Fruit fly (Drosophila melanogaster) whole organism, embryonic: ENCODE measurements around the gene Tsf2.

Experiments
- Bdp1 ChIP-seq: fragments of 200-800 bp; sonication (Bioruptor generic); optimal IDR thresholded peaks from 3 replicates; lab custom pipeline; 2016; ENCODE audit warnings: missing biosample characterization, missing genetic modification characterization
- CG1024 ChIP-seq: fragments of 200-800 bp; sonication (Bioruptor generic); IDR thresholded peaks from 2 replicates; pipeline ENCODE4 v1.3.6; 2022; ENCODE audit warnings: missing biosample characterization, missing genetic modification characterization
- CG11560 ChIP-seq: fragments of 200-800 bp; sonication (Bioruptor generic); IDR thresholded peaks from 3 replicates; pipeline ENCODE4 v1.3.6; 2022; ENCODE audit warnings: missing biosample characterization, missing genetic modification characterization
- CG11723 ChIP-seq: fragments of 200-800 bp; sonication (Bioruptor generic); optimal IDR thresholded peaks from 2 replicates; lab custom pipeline; 2017; ENCODE audit warnings: missing biosample characterization, mild to moderate bottlenecking, missing genetic modification characterization
- CG13894 ChIP-seq: fragments of 200-800 bp; sonication (Bioruptor generic); optimal IDR thresholded peaks from 3 replicates; lab custom pipeline; 2018; ENCODE audit warnings: missing biosample characterization, mild to moderate bottlenecking, missing genetic modification characterization, moderate library complexity
- CG1647 ChIP-seq: fragments of 200-800 bp; sonication (Bioruptor generic); optimal IDR thresholded peaks from 3 replicates; lab custom pipeline; 2016; ENCODE audit warnings: missing biosample characterization, missing genetic modification characterization
- CG17912 ChIP-seq: fragments of 200-800 bp; sonication (Bioruptor generic); optimal IDR thresholded peaks from 2 replicates; lab custom pipeline; 2018; ENCODE audit warnings: missing biosample characterization, mild to moderate bottlenecking, missing genetic modification characterization
- CG1832 ChIP-seq: fragments of 200-800 bp; sonication (Bioruptor generic); optimal IDR thresholded peaks from 2 replicates; lab custom pipeline; 2017; ENCODE audit warnings: missing biosample characterization, mild to moderate bottlenecking, missing genetic modification characterization, inconsistent platforms
- CG2202 ChIP-seq: fragments of 200-800 bp; sonication (Bioruptor generic); optimal IDR thresholded peaks from 2 replicates; lab custom pipeline; 2018; ENCODE audit warnings: missing biosample characterization, mild to moderate bottlenecking, missing genetic modification characterization
- CG32772 ChIP-seq: fragments of 200-800 bp; sonication (Bioruptor generic); IDR thresholded peaks from 2 replicates; pipeline ENCODE4 v1.3.6; 2022; ENCODE audit warnings: missing biosample characterization, missing genetic modification characterization
- CG3407 ChIP-seq: fragments of 200-800 bp; sonication (Bioruptor generic); optimal IDR thresholded peaks from 2 replicates; lab custom pipeline; 2018; ENCODE audit warnings: missing biosample characterization, mild to moderate bottlenecking, missing genetic modification characterization
- CG3726 ChIP-seq: fragments of 200-800 bp; sonication (Bioruptor generic); IDR thresholded peaks from 3 replicates; pipeline ENCODE4, ENCODE4 v1.3.6; 2022; ENCODE audit warnings: missing biosample characterization, missing genetic modification characterization
- CG4282 ChIP-seq: fragments of 200-800 bp; sonication (Bioruptor generic); optimal IDR thresholded peaks from 2 replicates; lab custom pipeline; 2016; ENCODE audit warnings: missing biosample characterization, missing genetic modification characterization
- CG4360 ChIP-seq: fragments of 200-800 bp; sonication (Bioruptor generic); IDR thresholded peaks from 2 replicates; pipeline ENCODE4 v1.3.6; 2022; ENCODE audit warnings: missing biosample characterization, missing genetic modification characterization
- CG43689 ChIP-seq: fragments of 200-800 bp; sonication (Bioruptor generic); IDR thresholded peaks from 2 replicates; pipeline ENCODE4 v1.3.6; 2022; ENCODE audit warnings: missing biosample characterization, missing genetic modification characterization
- CG6175 ChIP-seq: fragments of 200-800 bp; sonication (Bioruptor generic); IDR thresholded peaks from 3 replicates; pipeline ENCODE4 v1.3.6; 2022; ENCODE audit warnings: missing biosample characterization, missing genetic modification characterization
- CG8281 ChIP-seq: fragments of 200-800 bp; sonication (Bioruptor generic); optimal IDR thresholded peaks from 2 replicates; lab custom pipeline; 2018; ENCODE audit warnings: missing biosample characterization, mild to moderate bottlenecking, missing genetic modification characterization, moderate library complexity
- CkIIα-i1 ChIP-seq: fragments of 200-800 bp; sonication (Bioruptor generic); IDR thresholded peaks from 2 replicates; pipeline ENCODE4 v1.3.6; 2022; ENCODE audit warnings: missing biosample characterization, missing genetic modification characterization
- CrebB ChIP-seq: fragments of 200-800 bp; sonication (Bioruptor generic); optimal IDR thresholded peaks from 3 replicates; lab custom pipeline; 2018; ENCODE audit warnings: missing biosample characterization, mild to moderate bottlenecking, missing genetic modification characterization
- Dfd ChIP-seq, 2 experiments: fragments of >200 bp; optimal IDR thresholded peaks; 2 replicates each; lab custom pipeline; 2017; ENCODE audit warnings: missing biosample characterization in 2 of 2, missing genetic modification characterization in 2 of 2
- Dip3 ChIP-seq: fragments of 200-800 bp; sonication (Bioruptor generic); optimal IDR thresholded peaks from 3 replicates; lab custom pipeline; 2016; ENCODE audit warnings: missing biosample characterization, missing genetic modification characterization
- Ets65A ChIP-seq: fragments of 200-800 bp; sonication (Bioruptor generic); peaks from one replicate; lab custom pipeline; 2016; ENCODE audit warnings: missing biosample characterization, missing genetic modification characterization
- Hey ChIP-seq: fragments of 200-800 bp; sonication (Bioruptor generic); optimal IDR thresholded peaks from 3 replicates; lab custom pipeline; 2018; ENCODE audit warnings: missing biosample characterization, mild to moderate bottlenecking, missing genetic modification characterization
- Optix ChIP-seq: fragments of 200-800 bp; sonication (Bioruptor generic); IDR thresholded peaks from 3 replicates; pipeline ENCODE4 v1.3.6; 2022; ENCODE audit warnings: missing biosample characterization, missing genetic modification characterization
- Usf ChIP-seq: fragments of 200-800 bp; sonication (Bioruptor generic); optimal IDR thresholded peaks from 2 replicates; lab custom pipeline; 2017; ENCODE audit warnings: missing genotype, missing biosample characterization, missing genetic modification characterization
- cad ChIP-seq: fragments of >200 bp; optimal IDR thresholded peaks from 2 replicates; lab custom pipeline; 2017; ENCODE audit warnings: missing biosample characterization, missing genetic modification characterization
- cg ChIP-seq: fragments of 200-800 bp; sonication (Bioruptor generic); optimal IDR thresholded peaks from 3 replicates; lab custom pipeline; 2019; ENCODE audit warnings: missing biosample characterization, mild to moderate bottlenecking, missing genetic modification characterization, moderate library complexity
- chinmo ChIP-seq: fragments of 200-800 bp; sonication (Bioruptor generic); IDR thresholded peaks from 4 replicates; pipeline ENCODE4 v1.3.6; 2022; ENCODE audit warnings: missing biosample characterization, missing genetic modification characterization; ENCODE audit not compliant: partially characterized antibody
- croc ChIP-seq: fragments of 200-800 bp; sonication (Bioruptor generic); conservative IDR thresholded peaks from 3 replicates; pipeline ENCODE4 v1.3.6; 2022; ENCODE audit warnings: missing biosample characterization, missing genetic modification characterization
- ftz-f1 ChIP-seq: fragments of 200-800 bp; sonication (Bioruptor generic); optimal IDR thresholded peaks from 2 replicates; lab custom pipeline; 2016; ENCODE audit warnings: missing biosample characterization, missing genetic modification characterization
- ham ChIP-seq: fragments of 200-800 bp; sonication (Bioruptor generic); IDR thresholded peaks from 2 replicates; pipeline ENCODE4 v1.3.6; 2022; ENCODE audit warnings: missing biosample characterization, missing genetic modification characterization
- mld ChIP-seq: fragments of 200-800 bp; sonication (Bioruptor generic); IDR thresholded peaks from 3 replicates; pipeline ENCODE4 v1.3.6; 2022; ENCODE audit warnings: missing biosample characterization, missing genetic modification characterization; ENCODE audit not compliant: partially characterized antibody
- pros ChIP-seq: fragments of 200-800 bp; sonication (Bioruptor generic); optimal IDR thresholded peaks from 3 replicates; lab custom pipeline; 2019; ENCODE audit warnings: missing biosample characterization, mild to moderate bottlenecking, missing genetic modification characterization, moderate library complexity
- pzg ChIP-seq: fragments of 200-800 bp; sonication (Bioruptor generic); optimal IDR thresholded peaks from 3 replicates; lab custom pipeline; 2018; ENCODE audit warnings: missing biosample characterization, mild to moderate bottlenecking, missing genetic modification characterization, moderate library complexity
- schlank ChIP-seq: fragments of 200-800 bp; sonication (Bioruptor generic); optimal IDR thresholded peaks from 2 replicates; lab custom pipeline; 2018; ENCODE audit warnings: missing biosample characterization, mild to moderate bottlenecking, missing genetic modification characterization
- slp2 ChIP-seq: fragments of 200-800 bp; sonication (Bioruptor generic); optimal IDR thresholded peaks from 2 replicates; lab custom pipeline; 2016; ENCODE audit warnings: missing biosample characterization, missing genetic modification characterization
- tll ChIP-seq, 2 experiments: fragments of 200-800 bp in 1 of 2; fragments of >200 bp in 1 of 2; sonication (Bioruptor generic) in 1 of 2; optimal IDR thresholded peaks; 2 replicates each; lab custom pipeline; 2017 to 2019; ENCODE audit warnings: missing biosample characterization in 2 of 2, missing genetic modification characterization in 2 of 2, mild to moderate bottlenecking in 1 of 2, moderate library complexity in 1 of 2
- twi ChIP-seq: fragments of 200-800 bp; optimal IDR thresholded peaks from 2 replicates; lab custom pipeline; 2019; ENCODE audit warnings: missing biosample characterization, mild to moderate bottlenecking, missing genetic modification characterization, moderate library complexity
- zfh2 ChIP-seq: fragments of 200-800 bp; sonication (Bioruptor generic); optimal IDR thresholded peaks from 2 replicates; lab custom pipeline; 2016; ENCODE audit warnings: missing biosample characterization, missing genetic modification characterization

Tsf2 gene

dm6 chr3L:12572366-12572765 lies 38.8 kb upstream of the Tsf2 start, which contains the start of gene sowah (continued):
- TF ChIP-seq CG32772 (peak; percentile 47; the same call in 1 of the 2 replicates), pzg (GFP tag; lab: Kevin White, UChicago) (peak; percentile 84), CG11723 (GFP tag; lab: Kevin White, UChicago) (no peak), CG3407 (no peak), Usf (GFP tag; lab: Kevin White, UChicago) (no peak), Optix (GFP tag; lab: Robert Waterston, UW) (peak; percentile 23; the same call in 1 of the 3 replicates), CG2202 (tag; lab: Kevin White, UChicago) (no peak), CG4282 (no peak), Dip3 (GFP tag; lab: Kevin White, UChicago) (peak; percentile 65), CG6175 (no peak), ftz-f1 (GFP tag; lab: Kevin White, UChicago) (peak; percentile 9), mld (GFP tag; lab: Robert Waterston, UW) (no peak)
- TF ChIP-seq, all 482 proteins: peak for 254

DNA sequence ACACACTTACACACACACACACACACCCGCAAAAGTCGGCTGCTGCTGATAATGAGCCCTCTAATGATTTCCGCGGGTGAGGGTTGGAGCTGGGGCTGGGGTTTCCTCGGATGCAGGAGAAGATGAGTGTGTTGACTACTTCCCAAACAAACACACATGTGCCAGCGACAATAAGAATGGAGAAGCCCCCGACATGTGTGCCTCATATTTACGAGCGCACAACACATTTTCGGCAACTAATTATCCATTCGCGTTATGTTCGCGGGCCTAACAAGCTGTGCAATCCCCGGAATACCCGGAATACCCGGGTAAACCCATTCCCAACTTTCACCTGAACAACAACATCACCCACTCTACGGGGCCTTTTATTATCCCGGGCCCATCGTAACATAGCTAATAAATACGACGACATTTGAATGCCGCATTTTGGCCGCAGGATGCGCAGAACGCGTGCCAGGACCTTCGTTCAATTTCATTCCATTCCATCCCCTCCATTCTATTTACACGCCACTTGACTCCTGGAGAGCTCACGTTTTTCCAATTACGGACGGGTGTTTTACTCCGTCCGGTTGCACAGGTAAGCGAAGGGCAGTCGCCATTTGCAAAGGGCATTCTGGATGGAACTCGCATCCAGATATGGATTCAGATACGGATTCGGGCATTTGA lies 32.7 kb upstream of the Tsf2 start:
- TF ChIP-seq twi (tag; lab: Kevin White, UChicago) (peak; percentile 98), schlank (no peak), CG1024 (GFP tag; lab: Robert Waterston, UW) (no peak), cg (GFP tag; lab: Kevin White, UChicago) (peak; percentile 44), ham (GFP tag; lab: Robert Waterston, UW) (no peak), chinmo (0 out of 4 replicates have a peak, but pooled peaks have one; percentile 14), CG1647 (GFP tag; lab: Kevin White, UChicago) (no peak), CrebB (tag; lab: Kevin White, UChicago) (no peak), CG8281 (tag; lab: Kevin White, UChicago) (no peak), Hey (tag; lab: Kevin White, UChicago) (peak; percentile 73), CG4360 (GFP tag; lab: Robert Waterston, UW) (0 out of 2 replicates have a peak, but pooled peaks have one; percentile 5), CG13894 (tag; lab: Kevin White, UChicago) (peak; percentile 37), Dfd (GFP tag; optimal IDR thresholded peaks at IDR 0.05; lab: Kevin White, UChicago) (no peak), CG17912 (GFP tag; lab: Kevin White, UChicago) (no peak), pros (GFP tag; lab: Kevin White, UChicago) (no peak), CkIIα-i1 (no peak), croc (GFP tag; lab: Robert Waterston, UW) (no peak), zfh2 (GFP tag; lab: Kevin White, UChicago) (no peak), CG11560 (tag; lab: Robert Waterston, UW) (no peak), cad (GFP tag; lab: Kevin White, UChicago) (peak; percentile 67), Ets65A (GFP tag; lab: Kevin White, UChicago) (peak; percentile 63), slp2 (GFP tag; lab: Kevin White, UChicago) (no peak), CG3726 (GFP tag; lab: Robert Waterston, UW) (no peak), CG1832 (GFP tag; lab: Kevin White, UChicago) (no peak), CG43689 (GFP tag; lab: Robert Waterston, UW) (peak; percentile 32; the same call in 1 of the 2 replicates), tll (GFP tag; optimal IDR thresholded peaks at IDR 0.05; lab: Kevin White, UChicago) (peak in 1 of 2 experiments; percentile 97), Bdp1 (GFP tag; lab: Kevin White, UChicago) (no peak)
